Worm (Caenorhabditis elegans): ENCODE data around the gene gpa-9.

DNA sequence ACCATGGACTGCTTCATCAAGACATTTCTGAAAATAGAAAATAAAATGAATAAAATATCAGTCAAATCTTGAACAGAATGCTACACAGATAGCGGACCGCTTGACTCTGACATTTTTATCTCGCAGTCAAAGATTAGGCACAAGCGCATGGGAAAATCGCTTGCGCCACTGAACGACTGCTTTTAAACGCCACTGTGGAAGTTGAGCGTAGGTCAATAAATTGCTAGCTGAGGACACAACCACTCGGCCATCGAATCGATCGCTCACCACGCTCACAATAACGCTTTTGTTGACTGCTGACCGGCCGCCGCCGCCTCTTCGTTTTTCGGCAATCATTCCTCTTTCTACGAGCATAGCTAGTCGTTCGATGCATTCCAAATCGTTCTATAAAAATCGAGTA is 52.3 kb downstream of the gpa-9 start:
- TF ChIP-seq mdl-1 (tag; optimal IDR thresholded peaks at IDR 0.05), result no peak
- TF ChIP-seq egl-27 (tag; optimal IDR thresholded peaks at IDR 0.05), result no peak
- no peak for TF ChIP-seq nhr-237 (tag; optimal IDR thresholded peaks at IDR 0.05)
- no peak for TF ChIP-seq C04F5.9 (tag; optimal IDR thresholded peaks at IDR 0.05)
- TF ChIP-seq fkh-10 (GFP tag; optimal IDR thresholded peaks at IDR 0.05), result no peak
- peak; percentile 1 for TF ChIP-seq pax-3 (tag; optimal IDR thresholded peaks at IDR 0.05)
- peak; percentile 63 for TF ChIP-seq nhr-76 (tag; optimal IDR thresholded peaks at IDR 0.05)
- TF ChIP-seq nhr-20 (tag; optimal IDR thresholded peaks at IDR 0.05), result peak; percentile 59
- TF ChIP-seq isw-1 (GFP tag; IDR thresholded peaks at IDR 0.05), result no peak
- TF ChIP-seq hlh-17 (GFP tag; optimal IDR thresholded peaks at IDR 0.05; ENCODE audit: borderline replicate concordance), result no peak
- TF ChIP-seq ceh-88 (GFP tag; IDR thresholded peaks at IDR 0.05), result no peak
- TF ChIP-seq swsn-7 (tag; optimal IDR thresholded peaks at IDR 0.05), result peak; percentile 58

All from whole organism, L1 larva.